Fruit fly (Drosophila melanogaster): Measurements from ENCODE around the gene MED20.

The MED20 gene

dm6 chr2L:8071112-8071976 is 1.3 kb downstream of the MED20 start, which contains the start of gene poe (continued):
- TF ChIP-seq CG2875 (GFP tag; optimal IDR thresholded peaks at IDR 0.05) (no peak), Doc2 (GFP tag; IDR thresholded peaks at IDR 0.05) (no peak), Dref (GFP tag; IDR thresholded peaks at IDR 0.05) (no peak), CG13894 (tag; optimal IDR thresholded peaks at IDR 0.05) (no peak), Dbx (GFP tag; IDR thresholded peaks at IDR 0.05) (no peak), Mrtf (GFP tag; IDR thresholded peaks at IDR 0.05) (no peak), lmd (GFP tag; IDR thresholded peaks at IDR 0.05) (peak; percentile 57), Taf1 (GFP tag; IDR thresholded peaks at IDR 0.05) (0 out of 2 replicates have a peak, but pooled peaks have one; percentile 21), CG7745 (tag; optimal IDR thresholded peaks at IDR 0.05) (no peak), yki (optimal IDR thresholded peaks at IDR 0.05) (no peak), Aef1 (GFP tag; IDR thresholded peaks at IDR 0.05) (peak; percentile 39; the same call in 1 of the 3 replicates), sug (tag; optimal IDR thresholded peaks at IDR 0.05) (no peak), her (GFP tag; optimal IDR thresholded peaks at IDR 0.05) (no peak), jigr1 (GFP tag; IDR thresholded peaks at IDR 0.05) (no peak), fd64A (GFP tag; optimal IDR thresholded peaks at IDR 0.05) (no peak), Bdp1 (GFP tag; optimal IDR thresholded peaks at IDR 0.05) (no peak), Bteb2 (GFP tag; optimal IDR thresholded peaks at IDR 0.05) (no peak), Doc3 (GFP tag; IDR thresholded peaks at IDR 0.05; ENCODE audit: partially characterized antibody) (no peak), CG17359 (tag; optimal IDR thresholded peaks at IDR 0.05) (peak; percentile 56), chn (GFP tag; optimal IDR thresholded peaks at IDR 0.05) (no peak), salm (tag; optimal IDR thresholded peaks at IDR 0.05) (no peak), GATAe (GFP tag; conservative IDR thresholded peaks at IDR 0.05) (no peak), CG10654 (GFP tag; optimal IDR thresholded peaks at IDR 0.05) (peak; percentile 54), Fer3 (tag; optimal IDR thresholded peaks at IDR 0.05) (no peak), Bgb (GFP tag; IDR thresholded peaks at IDR 0.05; ENCODE audit: partially characterized antibody) (no peak), Sox100B (GFP tag; optimal IDR thresholded peaks at IDR 0.05) (no peak), CG30431 (GFP tag; optimal IDR thresholded peaks at IDR 0.05) (no peak), Myb (GFP tag; optimal IDR thresholded peaks at IDR 0.05) (peak; percentile 15), Xbp1 (GFP tag; optimal IDR thresholded peaks at IDR 0.05) (no peak), CG13424 (tag; optimal IDR thresholded peaks at IDR 0.05) (no peak), CG3281 (GFP tag; optimal IDR thresholded peaks at IDR 0.05) (no peak), cato (GFP tag; optimal IDR thresholded peaks at IDR 0.05; ENCODE audit: borderline replicate concordance) (no peak), CG12391 (tag; optimal IDR thresholded peaks at IDR 0.05) (peak; percentile 81), twi (tag; optimal IDR thresholded peaks at IDR 0.05) (no peak), NfI (GFP tag; optimal IDR thresholded peaks at IDR 0.05) (no peak), pzg (GFP tag; optimal IDR thresholded peaks at IDR 0.05) (peak; percentile 82), CG17912 (GFP tag; optimal IDR thresholded peaks at IDR 0.05) (no peak), CG4820 (GFP tag; optimal IDR thresholded peaks at IDR 0.05) (no peak), D19B (GFP tag; optimal IDR thresholded peaks at IDR 0.05) (no peak), mld (GFP tag; IDR thresholded peaks at IDR 0.05; ENCODE audit: partially characterized antibody) (peak; percentile 41; the same call in 1 of the 3 replicates), CG12155 (GFP tag; optimal IDR thresholded peaks at IDR 0.05) (no peak), Neu2 (GFP tag; optimal IDR thresholded peaks at IDR 0.05; ENCODE audit: borderline replicate concordance) (no peak), Xrp1 (GFP tag; IDR thresholded peaks at IDR 0.05) (peak; percentile 80; the same call in 1 of the 2 replicates), tll (GFP tag; optimal IDR thresholded peaks at IDR 0.05) (no peak), CG15514 (GFP tag; optimal IDR thresholded peaks at IDR 0.05) (peak; percentile 62), CG11696 (GFP tag; IDR thresholded peaks at IDR 0.05) (0 out of 2 replicates have a peak, but pooled peaks have one; percentile 12), CG3995 (GFP tag; optimal IDR thresholded peaks at IDR 0.05) (peak; percentile 9), Oli (tag; optimal IDR thresholded peaks at IDR 0.05) (peak; percentile 23), Mes4 (GFP tag; optimal IDR thresholded peaks at IDR 0.05) (no peak)

All from whole organism, embryonic.